Worm (Caenorhabditis elegans): ENCODE data around the gene coa-3.

ce11 chrII:4562503-4563000 lies 39.9 kb downstream of the coa-3 start, which contains the start of gene dao-2:
- no peak for TF ChIP-seq pha-4 (GFP tag; IDR thresholded peaks at IDR 0.05)
- TF ChIP-seq pha-4 (tag; optimal IDR thresholded peaks at IDR 0.05): no peak
- no peak for TF ChIP-seq ama-1 (optimal IDR thresholded peaks at IDR 0.05)
- no peak for TF ChIP-seq nhr-102 (tag; optimal IDR thresholded peaks at IDR 0.05)
- TF ChIP-seq ceh-28 (tag; optimal IDR thresholded peaks at IDR 0.05): no peak
- TF ChIP-seq fos-1 (tag; optimal IDR thresholded peaks at IDR 0.05): no peak
- no peak for TF ChIP-seq cey-2 (tag; optimal IDR thresholded peaks at IDR 0.05; ENCODE audit: borderline replicate concordance, insufficient read depth)
- no peak for TF ChIP-seq spr-3 (GFP tag; optimal IDR thresholded peaks at IDR 0.05)
- TF ChIP-seq snpc-4 (tag; optimal IDR thresholded peaks at IDR 0.05): no peak
- no peak for TF ChIP-seq mdl-1 (tag; optimal IDR thresholded peaks at IDR 0.05)
- TF ChIP-seq skn-1 (tag; optimal IDR thresholded peaks at IDR 0.05): no peak
- TF ChIP-seq ces-1 (GFP tag; optimal IDR thresholded peaks at IDR 0.05): no peak
- no peak for TF ChIP-seq lin-39 (tag; optimal IDR thresholded peaks at IDR 0.05)
- TF ChIP-seq nhr-77 (tag; optimal IDR thresholded peaks at IDR 0.05): no peak

Measured in whole organism, L4 larva.